Fruit fly (Drosophila melanogaster) whole organism, pupa: ENCODE data around the gene CG33333.

Experiments used
- CG13204 ChIP-seq: fragments of 200-800 bp; sonication (Bioruptor generic); optimal IDR thresholded peaks from 2 replicates; lab custom pipeline; 2018; ENCODE audit warnings: missing biosample characterization, mild to moderate bottlenecking, missing genetic modification characterization, moderate library complexity
- CG17806 ChIP-seq: fragments of 200-800 bp; sonication (Bioruptor generic); optimal IDR thresholded peaks from 2 replicates; lab custom pipeline; 2018; ENCODE audit warnings: missing biosample characterization, mild to moderate bottlenecking, missing genetic modification characterization, moderate library complexity
- CG32121 ChIP-seq: fragments of 200-800 bp; sonication (Bioruptor generic); IDR thresholded peaks from 2 replicates; pipeline ENCODE4 v1.3.6; 2022; ENCODE audit warnings: missing biosample characterization, missing genetic modification characterization
- CG4496 ChIP-seq: fragments of 200-800 bp; sonication (Bioruptor generic); IDR thresholded peaks from 3 replicates; pipeline ENCODE4 v1.3.6; 2022; ENCODE audit warnings: missing biosample characterization, missing genetic modification characterization
- CG8159 ChIP-seq: fragments of 200-800 bp; sonication (Bioruptor generic); optimal IDR thresholded peaks from 3 replicates; lab custom pipeline; 2018; ENCODE audit warnings: missing biosample characterization, mild to moderate bottlenecking, missing genetic modification characterization, moderate library complexity
- CG9948 ChIP-seq: fragments of 200-800 bp; sonication (Bioruptor generic); optimal IDR thresholded peaks from 2 replicates; lab custom pipeline; 2018; ENCODE audit warnings: missing biosample characterization, mild to moderate bottlenecking, missing genetic modification characterization, moderate library complexity
- D1 ChIP-seq: fragments of 200-800 bp; sonication (Bioruptor generic); optimal IDR thresholded peaks from 2 replicates; lab custom pipeline; 2018; ENCODE audit warnings: missing biosample characterization, mild to moderate bottlenecking, missing genetic modification characterization, moderate library complexity
- Ets98B ChIP-seq: fragments of 200-800 bp; sonication (Bioruptor generic); IDR thresholded peaks from 2 replicates; pipeline ENCODE4 v1.3.6; 2022; ENCODE audit warnings: missing biosample characterization, missing genetic modification characterization
- Snoo ChIP-seq: fragments of 200-800 bp; sonication (Bioruptor generic); optimal IDR thresholded peaks from 3 replicates; lab custom pipeline; 2017; ENCODE audit warnings: missing biosample characterization, mild to moderate bottlenecking, missing genetic modification characterization, inconsistent platforms
- fd96Ca ChIP-seq: fragments of 200-800 bp; sonication (Bioruptor generic); IDR thresholded peaks from 3 replicates; pipeline ENCODE4 v1.3.6; 2022; ENCODE audit warnings: missing biosample characterization, missing genetic modification characterization

dm6 chr3R:17410808-17411207, 6.5 kb upstream of the CG33333 start, which contains the start of gene CG5863:
- TF ChIP-seq D1 (tag; lab: Kevin White, UChicago), result no peak
- TF ChIP-seq CG32121 (GFP tag; lab: Robert Waterston, UW), result no peak
- no peak for TF ChIP-seq Ets98B (GFP tag; lab: Robert Waterston, UW)
- no peak for TF ChIP-seq Snoo (tag; lab: Kevin White, UChicago)
- no peak for TF ChIP-seq CG9948 (tag; lab: Kevin White, UChicago)
- TF ChIP-seq CG13204, result no peak
- TF ChIP-seq CG8159 (tag; lab: Kevin White, UChicago), result no peak
- no peak for TF ChIP-seq CG17806 (tag; lab: Kevin White, UChicago)
- no peak for TF ChIP-seq fd96Ca
- no peak for TF ChIP-seq CG4496 (GFP tag; lab: Robert Waterston, UW)
